Fruit fly (Drosophila melanogaster) whole organism, prepupa: ENCODE measurements around the gene Cpn.
A peak's percentile ranks its signal among the peaks of the same experiment; 100 is the strongest.

Experiments
- CG10631 ChIP-seq: fragments of 200-800 bp; sonication (Bioruptor generic); optimal IDR thresholded peaks from 2 replicates; lab custom pipeline; 2016; ENCODE audit warnings: missing biosample characterization, missing genetic modification characterization
- CG10669 ChIP-seq: fragments of 200-800 bp; sonication (Bioruptor generic); optimal IDR thresholded peaks from 3 replicates; lab custom pipeline; 2018; ENCODE audit warnings: missing biosample characterization, mild to moderate bottlenecking, missing genetic modification characterization, moderate library complexity
- CG11902 ChIP-seq: fragments of 200-800 bp; sonication (Bioruptor generic); optimal IDR thresholded peaks from 3 replicates; lab custom pipeline; 2016; ENCODE audit warnings: missing biosample characterization, missing genetic modification characterization
- CG15336 ChIP-seq: fragments of 200-800 bp; sonication (Bioruptor generic); IDR thresholded peaks from 2 replicates; pipeline ENCODE4 v1.3.6; 2022; ENCODE audit warnings: missing biosample characterization, missing genetic modification characterization
- CG1621 ChIP-seq: fragments of 200-800 bp; sonication (Bioruptor generic); optimal IDR thresholded peaks from 3 replicates; lab custom pipeline; 2018; ENCODE audit warnings: missing biosample characterization, mild to moderate bottlenecking, missing genetic modification characterization
- CG32006 ChIP-seq: fragments of 200-800 bp; sonication (Bioruptor generic); optimal IDR thresholded peaks from 3 replicates; lab custom pipeline; 2017; ENCODE audit warnings: missing biosample characterization, mild to moderate bottlenecking, missing genetic modification characterization
- CG34406 ChIP-seq: fragments of 200-800 bp; sonication (Bioruptor generic); optimal IDR thresholded peaks from 3 replicates; lab custom pipeline; 2016; ENCODE audit warnings: missing biosample characterization, missing genetic modification characterization
- CG4318 ChIP-seq: fragments of 200-800 bp; sonication (Bioruptor generic); optimal IDR thresholded peaks from 3 replicates; lab custom pipeline; 2017; ENCODE audit warnings: missing biosample characterization, mild to moderate bottlenecking, missing genetic modification characterization
- CG6163 ChIP-seq: fragments of 200-800 bp; sonication (Bioruptor generic); IDR thresholded peaks from 3 replicates; pipeline ENCODE4 v1.3.6; 2022; ENCODE audit warnings: missing biosample characterization, missing genetic modification characterization
- CG6792 ChIP-seq: fragments of 200-800 bp; sonication (Bioruptor generic); optimal IDR thresholded peaks from 3 replicates; lab custom pipeline; 2016; ENCODE audit warnings: missing biosample characterization, missing genetic modification characterization
- CG6808 ChIP-seq: fragments of 200-800 bp; sonication (Bioruptor generic); optimal IDR thresholded peaks from 3 replicates; lab custom pipeline; 2017; ENCODE audit warnings: missing biosample characterization, missing genetic modification characterization, mild to moderate bottlenecking, moderate library complexity, missing genetic modification reagents
- CG6854 ChIP-seq: fragments of 200-800 bp; sonication (Bioruptor generic); optimal IDR thresholded peaks from 2 replicates; lab custom pipeline; 2017; ENCODE audit warnings: missing biosample characterization, mild to moderate bottlenecking, missing genetic modification characterization
- CG7368 ChIP-seq: fragments of 200-800 bp; sonication (Bioruptor generic); optimal IDR thresholded peaks from 3 replicates; lab custom pipeline; 2016; ENCODE audit warnings: missing biosample characterization, missing genetic modification characterization
- CG8632 ChIP-seq: fragments of 200-800 bp; sonication (Bioruptor generic); optimal IDR thresholded peaks from 3 replicates; lab custom pipeline; 2016; ENCODE audit warnings: missing biosample characterization, missing genetic modification characterization
- CG9139 ChIP-seq: fragments of 200-800 bp; sonication (Bioruptor generic); optimal IDR thresholded peaks from 3 replicates; lab custom pipeline; 2017; ENCODE audit warnings: missing biosample characterization, mild to moderate bottlenecking, missing genetic modification characterization
- Eip75B ChIP-seq: fragments of 200-800 bp; sonication (Bioruptor generic); optimal IDR thresholded peaks from 3 replicates; lab custom pipeline; 2016; ENCODE audit warnings: missing biosample characterization, missing genetic modification characterization
- Ets96B ChIP-seq: fragments of 200-800 bp; optimal IDR thresholded peaks from 2 replicates; lab custom pipeline; 2019; ENCODE audit warnings: missing biosample characterization, mild to moderate bottlenecking, missing genetic modification characterization, moderate library complexity
- Hr39 ChIP-seq: fragments of 200-800 bp; sonication (Bioruptor generic); optimal IDR thresholded peaks from 2 replicates; lab custom pipeline; 2016; ENCODE audit warnings: missing biosample characterization, missing genetic modification characterization
- Hr4 ChIP-seq: fragments of 200-800 bp; sonication (Bioruptor generic); optimal IDR thresholded peaks from 3 replicates; lab custom pipeline; 2016; ENCODE audit warnings: missing biosample characterization, missing genetic modification characterization
- Lpt ChIP-seq: fragments of 200-800 bp; sonication (Bioruptor generic); optimal IDR thresholded peaks from 3 replicates; lab custom pipeline; 2016; ENCODE audit warnings: missing biosample characterization, missing genetic modification characterization
- Met ChIP-seq: fragments of 200-800 bp; sonication (Bioruptor generic); optimal IDR thresholded peaks from 3 replicates; lab custom pipeline; 2016; ENCODE audit warnings: missing biosample characterization, missing genetic modification characterization
- OdsH ChIP-seq: fragments of 200-800 bp; sonication (Bioruptor generic); optimal IDR thresholded peaks from 3 replicates; lab custom pipeline; 2016; ENCODE audit warnings: missing biosample characterization, missing genetic modification characterization
- Smox ChIP-seq: fragments of 200-800 bp; sonication (Bioruptor generic); optimal IDR thresholded peaks from 3 replicates; lab custom pipeline; 2016; ENCODE audit warnings: missing biosample characterization, missing genetic modification characterization
- Sox102F ChIP-seq: fragments of 200-800 bp; sonication (Bioruptor generic); optimal IDR thresholded peaks from 2 replicates; lab custom pipeline; 2016; ENCODE audit warnings: missing biosample characterization, mild to moderate bottlenecking, missing genetic modification characterization
- achi ChIP-seq: fragments of 200-800 bp; sonication (Bioruptor generic); optimal IDR thresholded peaks from 3 replicates; lab custom pipeline; 2016; ENCODE audit warnings: missing biosample characterization, missing genetic modification characterization
- acj6 ChIP-seq: fragments of 200-800 bp; sonication (Bioruptor generic); optimal IDR thresholded peaks from 3 replicates; lab custom pipeline; 2016; ENCODE audit warnings: missing biosample characterization, missing genetic modification characterization
- cyc ChIP-seq: fragments of 200-800 bp; sonication (Bioruptor generic); optimal IDR thresholded peaks from 3 replicates; lab custom pipeline; 2016; ENCODE audit warnings: missing biosample characterization, missing genetic modification characterization
- dac ChIP-seq: fragments of 200-800 bp; sonication (Bioruptor generic); optimal IDR thresholded peaks from 2 replicates; lab custom pipeline; 2017; ENCODE audit warnings: missing biosample characterization, mild to moderate bottlenecking, missing genetic modification characterization
- dsx ChIP-seq: fragments of 200-800 bp; optimal IDR thresholded peaks from 3 replicates; lab custom pipeline; 2019; ENCODE audit warnings: missing biosample characterization, mild to moderate bottlenecking, missing genetic modification characterization, moderate library complexity; ENCODE audit not compliant: poor library complexity, severe bottlenecking
- eg ChIP-seq: fragments of 200-800 bp; sonication (Bioruptor generic); IDR thresholded peaks from 3 replicates; pipeline ENCODE4 v1.3.6; 2022; ENCODE audit warnings: missing biosample characterization, missing genetic modification characterization
- esn ChIP-seq: fragments of 200-800 bp; sonication (Bioruptor generic); optimal IDR thresholded peaks from 2 replicates; lab custom pipeline; 2016; ENCODE audit warnings: missing biosample characterization, mild to moderate bottlenecking, missing genetic modification characterization, moderate library complexity
- fd59A ChIP-seq: fragments of 200-800 bp; sonication (Bioruptor generic); optimal IDR thresholded peaks from 2 replicates; lab custom pipeline; 2017; ENCODE audit warnings: missing biosample characterization, mild to moderate bottlenecking, missing genetic modification characterization, missing genetic modification reagents
- net ChIP-seq: fragments of 200-800 bp; sonication (Bioruptor generic); optimal IDR thresholded peaks from 3 replicates; lab custom pipeline; 2016; ENCODE audit warnings: missing biosample characterization, missing genetic modification characterization
- pdm3 ChIP-seq: fragments of 200-800 bp; sonication (Bioruptor generic); optimal IDR thresholded peaks from 3 replicates; lab custom pipeline; 2016; ENCODE audit warnings: missing biosample characterization, missing genetic modification characterization
- salr ChIP-seq, 2 experiments: fragments of 200-800 bp; sonication (Bioruptor generic); optimal IDR thresholded peaks; 3 replicates each; lab custom pipeline; 2016 to 2018; ENCODE audit warnings: missing biosample characterization in 2 of 2, missing genetic modification characterization in 2 of 2, mild to moderate bottlenecking in 1 of 2
- spab ChIP-seq: fragments of 200-800 bp; sonication (Bioruptor generic); optimal IDR thresholded peaks from 2 replicates; lab custom pipeline; 2017; ENCODE audit warnings: missing biosample characterization, mild to moderate bottlenecking, missing genetic modification characterization, missing genetic modification reagents
- ss ChIP-seq, 2 experiments: fragments of 200-800 bp; sonication (Bioruptor generic); optimal IDR thresholded peaks; 2 replicates in 1 of 2; 3 replicates in 1 of 2; lab custom pipeline; 2017 to 2018; ENCODE audit warnings: mild to moderate bottlenecking in 2 of 2, missing biosample characterization in 2 of 2, missing genetic modification characterization in 2 of 2, moderate library complexity in 1 of 2
- svp ChIP-seq: fragments of 200-800 bp; sonication (Bioruptor generic); peaks from one replicate; lab custom pipeline; 2016; ENCODE audit warnings: missing biosample characterization, missing genetic modification characterization

The Cpn gene

dm6 chr3R:12196100-12196499, 30.1 kb upstream of the Cpn start:
- TF ChIP-seq Ets96B (tag; lab: Kevin White, UChicago) (peak; percentile 43), Hr39 (GFP tag; lab: Kevin White, UChicago) (peak; percentile 16), Hr4 (GFP tag; lab: Kevin White, UChicago) (peak; percentile 17), Met (GFP tag; lab: Kevin White, UChicago) (peak; percentile 23), CG6808 (GFP tag; lab: Kevin White, UChicago) (peak; percentile 16), CG8632 (GFP tag; lab: Kevin White, UChicago) (peak; percentile 1), ss (GFP tag; optimal IDR thresholded peaks at IDR 0.05; lab: Kevin White, UChicago) (peak in 1 of 2 experiments; percentile 17), spab (GFP tag; lab: Kevin White, UChicago) (peak; percentile 12), cyc (GFP tag; lab: Kevin White, UChicago) (no peak), OdsH (peak; percentile 27), CG34406 (GFP tag; lab: Kevin White, UChicago) (no peak), Sox102F (GFP tag; lab: Kevin White, UChicago) (no peak), CG15336 (peak; percentile 42; the same call in 1 of the 2 replicates), CG6163 (GFP tag; lab: Robert Waterston, UW) (peak; percentile 46; the same call in 1 of the 3 replicates), pdm3 (GFP tag; lab: Kevin White, UChicago) (peak; percentile 41), Eip75B (GFP tag; lab: Kevin White, UChicago) (peak; percentile 38), achi (GFP tag; lab: Kevin White, UChicago) (peak; percentile 20), CG1621 (tag; lab: Kevin White, UChicago) (no peak), acj6 (GFP tag; lab: Kevin White, UChicago) (peak; percentile 10), CG10631 (peak; percentile 47), eg (GFP tag; lab: Robert Waterston, UW) (peak; percentile 63; the same call in 2 of the 3 replicates), CG4318 (GFP tag; lab: Kevin White, UChicago) (no peak), CG32006 (GFP tag; lab: Kevin White, UChicago) (peak; percentile 47), fd59A (GFP tag; lab: Kevin White, UChicago) (peak; percentile 19), CG10669 (GFP tag; lab: Kevin White, UChicago) (peak; percentile 38)
- TF ChIP-seq, all 60 proteins: peak for 20

dm6 chr3R:12194911-12195310, 28.9 kb upstream of the Cpn start, which contains the start of the genes eIF3d2 and CG43450:
Gene eIF3d2 (minus strand): TSS chr3R:12195011.
Gene CG43450 (plus strand): TSS chr3R:12195294.
- TF ChIP-seq dac (GFP tag; lab: Kevin White, UChicago), result no peak
- no peak for TF ChIP-seq cyc (GFP tag; lab: Kevin White, UChicago)
- no peak for TF ChIP-seq Hr4 (GFP tag; lab: Kevin White, UChicago)
- TF ChIP-seq esn (GFP tag; lab: Kevin White, UChicago), result no peak
- no peak for TF ChIP-seq CG6792 (GFP tag; lab: Kevin White, UChicago)
- no peak for TF ChIP-seq dsx
- no peak for TF ChIP-seq salr (GFP tag; optimal IDR thresholded peaks at IDR 0.05; lab: Kevin White, UChicago)
- no peak for TF ChIP-seq svp
- no peak for TF ChIP-seq CG10631
- TF ChIP-seq pdm3 (GFP tag; lab: Kevin White, UChicago), result no peak
- TF ChIP-seq CG7368 (GFP tag; lab: Kevin White, UChicago), result no peak
- TF ChIP-seq CG6854 (GFP tag; lab: Kevin White, UChicago), result no peak
- TF ChIP-seq CG9139 (GFP tag; lab: Kevin White, UChicago), result no peak
- TF ChIP-seq CG11902, result no peak
- TF ChIP-seq CG8632 (GFP tag; lab: Kevin White, UChicago), result no peak
- no peak for TF ChIP-seq Smox (GFP tag; lab: Kevin White, UChicago)
- TF ChIP-seq OdsH, result no peak
- TF ChIP-seq net, result no peak
- TF ChIP-seq Lpt (GFP tag; lab: Kevin White, UChicago), result no peak
- TF ChIP-seq achi (GFP tag; lab: Kevin White, UChicago), result no peak
